Fruit fly (Drosophila melanogaster): ENCODE data around the gene CG13994.

The CG13994 gene

DNA sequence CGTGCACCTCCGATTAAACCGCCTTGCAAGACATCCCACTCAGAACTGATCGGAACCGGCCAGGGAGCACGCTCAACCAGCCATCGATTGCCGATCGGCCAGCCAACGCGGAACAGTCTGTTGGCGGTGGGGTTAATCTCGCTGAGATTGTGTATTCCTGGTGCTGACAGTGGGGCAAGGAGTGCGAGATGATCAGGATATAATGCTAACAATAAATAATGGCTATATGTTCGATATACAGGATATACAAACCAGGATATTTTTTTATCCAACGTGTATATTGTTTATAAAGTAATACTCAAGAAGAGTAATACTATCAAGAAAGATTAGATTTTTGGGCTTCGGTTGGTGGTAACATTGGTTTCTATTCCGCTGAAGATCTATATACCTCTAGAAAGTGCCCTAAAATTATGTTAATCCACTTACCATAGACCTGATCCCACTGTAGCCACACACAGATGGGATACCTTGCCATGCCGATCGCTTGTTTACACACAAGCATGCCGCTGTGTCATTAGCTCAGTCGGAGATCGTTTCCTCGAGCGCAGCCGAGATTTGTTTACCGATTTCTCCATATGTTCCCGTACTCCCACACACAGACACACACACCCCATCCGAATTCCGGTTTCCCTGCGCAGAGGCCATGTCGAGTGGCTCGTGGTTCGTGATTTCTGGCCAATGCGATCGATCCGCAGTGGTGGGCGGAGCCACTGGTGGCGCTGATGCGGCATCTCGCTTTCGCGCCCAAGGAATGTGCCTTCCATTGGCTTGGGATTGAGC lies 43.2 kb upstream of the CG13994 start, which contains the start of gene H2.0 (continued):
- no peak for TF ChIP-seq CG7357 (GFP tag; IDR thresholded peaks at IDR 0.05)
- peak; percentile 56; the same call in 1 of the 2 replicates for TF ChIP-seq CG10321 (GFP tag; IDR thresholded peaks at IDR 0.05)
- TF ChIP-seq CG32532 (GFP tag; IDR thresholded peaks at IDR 0.05): no peak
- no peak for TF ChIP-seq pan (optimal IDR thresholded peaks at IDR 0.05)
- TF ChIP-seq pan (GFP tag; optimal IDR thresholded peaks at IDR 0.05 in 1 of 2, IDR thresholded peaks at IDR 0.05 in 1 of 2): no peak
- no peak for TF ChIP-seq zfh2 (GFP tag; optimal IDR thresholded peaks at IDR 0.05)
- TF ChIP-seq sim (GFP tag; IDR thresholded peaks at IDR 0.05): no peak
- TF ChIP-seq toy (GFP tag; IDR thresholded peaks at IDR 0.05): no peak
- no peak for TF ChIP-seq tgo (GFP tag; IDR thresholded peaks at IDR 0.05)
- TF ChIP-seq dmrt99B (tag; optimal IDR thresholded peaks at IDR 0.05): no peak
- TF ChIP-seq CG10654 (GFP tag; optimal IDR thresholded peaks at IDR 0.05): no peak
- TF ChIP-seq CG7928 (GFP tag; optimal IDR thresholded peaks at IDR 0.05): no peak
- peak; percentile 10 for TF ChIP-seq tin (GFP tag; optimal IDR thresholded peaks at IDR 0.05)
- peak; percentile 1 for TF ChIP-seq Hmr (GFP tag; optimal IDR thresholded peaks at IDR 0.05)
- TF ChIP-seq CG10366 (GFP tag; IDR thresholded peaks at IDR 0.05): no peak
- no peak for TF ChIP-seq CG11504 (tag; optimal IDR thresholded peaks at IDR 0.05)
- TF ChIP-seq CG7963 (GFP tag; IDR thresholded peaks at IDR 0.05; ENCODE audit: partially characterized antibody): no peak
- no peak for TF ChIP-seq sqz (GFP tag; optimal IDR thresholded peaks at IDR 0.05)
- no peak for TF ChIP-seq ab (GFP tag; optimal IDR thresholded peaks at IDR 0.05)
- TF ChIP-seq ci (GFP tag; IDR thresholded peaks at IDR 0.05): peak; percentile 40; the same call in 1 of the 3 replicates
- no peak for TF ChIP-seq seq (GFP tag; IDR thresholded peaks at IDR 0.05)
- TF ChIP-seq dpn (GFP tag; optimal IDR thresholded peaks at IDR 0.05): peak in 1 of 2 experiments; percentile 23
- no peak for TF ChIP-seq salm (tag; optimal IDR thresholded peaks at IDR 0.05)
- peak; percentile 38 for TF ChIP-seq CG10209 (GFP tag; optimal IDR thresholded peaks at IDR 0.05)
- no peak for TF ChIP-seq HLH54F (GFP tag; optimal IDR thresholded peaks at IDR 0.05)
- no peak for TF ChIP-seq CG6272 (GFP tag; IDR thresholded peaks at IDR 0.05)
- TF ChIP-seq Dfd (GFP tag; optimal IDR thresholded peaks at IDR 0.05): no peak
- no peak for TF ChIP-seq jigr1 (GFP tag; IDR thresholded peaks at IDR 0.05)
- TF ChIP-seq scrt (GFP tag; optimal IDR thresholded peaks at IDR 0.05): no peak
- TF ChIP-seq CG9817 (tag; optimal IDR thresholded peaks at IDR 0.05): no peak
- TF ChIP-seq CG34224 (GFP tag; IDR thresholded peaks at IDR 0.05; ENCODE audit: partially characterized antibody): no peak
- no peak for TF ChIP-seq CG17359 (tag; optimal IDR thresholded peaks at IDR 0.05)
- no peak for TF ChIP-seq CG3847 (GFP tag; IDR thresholded peaks at IDR 0.05)
- peak; percentile 73; the same call in 1 of the 2 replicates for TF ChIP-seq aop (GFP tag; IDR thresholded peaks at IDR 0.05)
- TF ChIP-seq CG4282 (GFP tag; optimal IDR thresholded peaks at IDR 0.05): no peak
- TF ChIP-seq CG4707 (GFP tag; optimal IDR thresholded peaks at IDR 0.05): peak; percentile 1
- peak; percentile 62 for TF ChIP-seq CG8478 (optimal IDR thresholded peaks at IDR 0.05)
- no peak for TF ChIP-seq Dll (GFP tag; IDR thresholded peaks at IDR 0.05; ENCODE audit: partially characterized antibody)
- TF ChIP-seq Camta (GFP tag; optimal IDR thresholded peaks at IDR 0.05): no peak
- TF ChIP-seq lab (GFP tag; optimal IDR thresholded peaks at IDR 0.05): peak; percentile 27
- TF ChIP-seq CG11085 (GFP tag; IDR thresholded peaks at IDR 0.05): no peak
- no peak for TF ChIP-seq CG6654 (GFP tag; optimal IDR thresholded peaks at IDR 0.05)
- TF ChIP-seq CG13123 (GFP tag; optimal IDR thresholded peaks at IDR 0.05): no peak
- TF ChIP-seq Spps (tag; optimal IDR thresholded peaks at IDR 0.05): peak; percentile 13
- TF ChIP-seq jumu (GFP tag; optimal IDR thresholded peaks at IDR 0.05): no peak
- TF ChIP-seq oc (tag; optimal IDR thresholded peaks at IDR 0.05): peak; percentile 6
- TF ChIP-seq trem (tag; optimal IDR thresholded peaks at IDR 0.05): peak; percentile 23
- no peak for TF ChIP-seq odd (GFP tag; optimal IDR thresholded peaks at IDR 0.05)
- TF ChIP-seq sima (GFP tag; optimal IDR thresholded peaks at IDR 0.05): no peak
- TF ChIP-seq pum (GFP tag; optimal IDR thresholded peaks at IDR 0.05): no peak
- TF ChIP-seq zen (tag; optimal IDR thresholded peaks at IDR 0.05): peak; percentile 20

Measured in whole organism, embryonic.